Worm (Caenorhabditis elegans) whole organism, L1 larva: ENCODE data around the gene srx-68.

Experiments used
- ceh-82 ChIP-seq, 3 experiments: fragments of 150-350 bp in 1 of 3; sonication (generic microtip) in 2 of 3; optimal IDR thresholded peaks; 2 replicates each; lab custom pipeline; 2014 to 2017; ENCODE audit warnings: missing biosample characterization in 3 of 3, missing genetic modification characterization in 3 of 3
- ces-1 ChIP-seq: fragments of 150-350 bp; optimal IDR thresholded peaks from 2 replicates; lab custom pipeline; 2014; ENCODE audit warnings: missing biosample characterization, missing genetic modification reagents, missing genetic modification characterization
- grh-1 ChIP-seq: fragments of 200-800 bp; sonication (Bioruptor generic); IDR thresholded peaks from 2 replicates; pipeline ENCODE4 v1.3.6; 2022; ENCODE audit warnings: missing genetic modification reagents, missing genetic modification characterization, missing compliant biosample characterization
- isw-1 ChIP-seq: fragments of 200-800 bp; sonication (Bioruptor generic); IDR thresholded peaks from 2 replicates; pipeline ENCODE4 v1.3.6; 2022; ENCODE audit warnings: missing genetic modification characterization, missing compliant biosample characterization
- lin-14 ChIP-seq: fragments of 200-800 bp; sonication (Bioruptor generic); optimal IDR thresholded peaks from 2 replicates; lab custom pipeline; 2018; ENCODE audit warnings: mild to moderate bottlenecking, missing genetic modification characterization, moderate library complexity, missing compliant biosample characterization
- lin-15B ChIP-seq: fragments of 150-350 bp; sonication (generic microtip); optimal IDR thresholded peaks from 3 replicates; lab custom pipeline; 2014; ENCODE audit warnings: missing biosample characterization, missing genetic modification characterization
- mdl-1 ChIP-seq, 2 experiments: fragments of 150-350 bp; optimal IDR thresholded peaks; 2 replicates each; lab custom pipeline; 2014 to 2017; ENCODE audit warnings: missing biosample characterization in 2 of 2, missing genetic modification characterization in 2 of 2, inconsistent platforms in 1 of 2
- nhr-77 ChIP-seq: fragments of 150-350 bp; optimal IDR thresholded peaks from 2 replicates; lab custom pipeline; 2014; ENCODE audit warnings: missing biosample characterization, missing genetic modification characterization
- nhr-85 ChIP-seq: sonication (generic microtip); peaks from one replicate; lab custom pipeline; 2016; ENCODE audit warnings: missing genetic modification characterization, inconsistent platforms, missing compliant biosample characterization
- rnt-1 ChIP-seq: sonication (generic microtip); optimal IDR thresholded peaks from 2 replicates; lab custom pipeline; 2016; ENCODE audit warnings: mild to moderate bottlenecking, missing genetic modification characterization, moderate library complexity, missing compliant biosample characterization
- tbx-2 ChIP-seq: sonication (generic microtip); optimal IDR thresholded peaks from 2 replicates; lab custom pipeline; 2016; ENCODE audit warnings: missing genetic modification characterization, missing compliant biosample characterization
- tlp-1 ChIP-seq: fragments of 150-350 bp; optimal IDR thresholded peaks from 2 replicates; lab custom pipeline; 2014; ENCODE audit warnings: missing biosample characterization, missing genetic modification characterization
- unc-130 ChIP-seq: fragments of 150-350 bp; optimal IDR thresholded peaks from 2 replicates; lab custom pipeline; 2017; ENCODE audit warnings: missing biosample characterization, missing genetic modification characterization, inconsistent platforms

DNA sequence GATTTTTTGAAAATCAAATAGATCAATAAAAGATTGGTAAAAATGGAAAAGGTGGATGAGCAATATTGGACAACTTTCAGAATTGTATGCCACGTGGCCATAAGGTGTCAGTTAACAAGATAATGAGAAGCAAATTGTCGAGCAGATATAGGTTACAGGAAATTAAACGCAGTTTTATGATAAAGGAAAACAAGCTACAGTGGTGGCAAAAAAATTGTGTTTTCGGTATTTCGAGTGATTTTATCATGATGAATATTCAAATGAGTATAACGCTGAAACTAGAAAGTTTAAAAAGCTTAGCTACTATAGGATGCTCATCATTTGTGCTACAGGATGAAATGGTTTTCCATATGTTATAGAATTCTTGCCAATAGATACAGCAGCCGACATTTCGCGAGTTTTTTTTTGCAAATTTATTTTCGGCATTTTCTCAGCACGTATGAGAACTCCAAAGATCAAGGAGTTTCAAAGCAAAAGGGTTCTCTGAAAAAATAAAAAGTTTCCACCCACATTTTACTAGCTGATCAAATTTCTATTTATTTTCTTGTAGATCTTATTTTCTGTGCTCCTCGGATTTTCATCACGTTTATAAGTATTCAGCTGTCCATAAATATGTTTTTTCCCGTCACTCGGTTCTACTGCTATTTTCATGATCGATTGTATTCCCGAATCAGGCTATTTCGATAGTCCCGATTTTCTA, 10.0 kb upstream of the srx-68 start, which contains the start of the genes str-229 and srh-190:
- TF ChIP-seq mdl-1 (tag; optimal IDR thresholded peaks at IDR 0.05; lab: Kevin White, UChicago) (no peak), lin-15B (tag; lab: Kevin White, UChicago) (no peak), nhr-85 (tag; lab: Kevin White, UChicago) (no peak), isw-1 (GFP tag; lab: Robert Waterston, UW) (no peak), ces-1 (GFP tag; lab: Kevin White, UChicago) (no peak), rnt-1 (tag; lab: Kevin White, UChicago) (no peak), unc-130 (tag; lab: Kevin White, UChicago) (no peak), tbx-2 (no peak), nhr-77 (tag; lab: Kevin White, UChicago) (no peak), tlp-1 (tag; lab: Kevin White, UChicago) (no peak), grh-1 (no peak), lin-14 (GFP tag; lab: Kevin White, UChicago) (no peak), ceh-82 (tag; optimal IDR thresholded peaks at IDR 0.05; lab: Kevin White, UChicago) (no peak)
